Worm (Caenorhabditis elegans) whole organism, L3 larva: ENCODE measurements around the gene ceeh-1.

Experiments
- R02D3.7 ChIP-seq: fragments of 150-350 bp; optimal IDR thresholded peaks from 2 replicates; lab custom pipeline; 2014; ENCODE audit warnings: missing biosample characterization, missing genetic modification characterization
- ZK546.5 ChIP-seq: sonication (generic microtip); optimal IDR thresholded peaks from 2 replicates; lab custom pipeline; 2017; ENCODE audit warnings: missing biosample characterization, missing genetic modification characterization
- aly-2 ChIP-seq: fragments of 150-350 bp; optimal IDR thresholded peaks from 2 replicates; lab custom pipeline; 2014; ENCODE audit warnings: missing biosample characterization, missing genetic modification characterization
- ama-1 ChIP-seq: fragments of 150-350 bp; optimal IDR thresholded peaks from 2 replicates; lab custom pipeline; 2018
- ceh-16 ChIP-seq: sonication (generic microtip); optimal IDR thresholded peaks from 2 replicates; lab custom pipeline; 2017; ENCODE audit warnings: missing biosample characterization, missing genetic modification characterization
- ceh-28 ChIP-seq: fragments of 150-350 bp; optimal IDR thresholded peaks from 2 replicates; lab custom pipeline; 2014; ENCODE audit warnings: missing biosample characterization, missing genetic modification reagents, missing genetic modification characterization
- ceh-82 ChIP-seq: fragments of 150-350 bp; optimal IDR thresholded peaks from 2 replicates; lab custom pipeline; 2014; ENCODE audit warnings: missing biosample characterization, missing genetic modification characterization
- ceh-9 ChIP-seq: sonication (generic microtip); optimal IDR thresholded peaks from 2 replicates; lab custom pipeline; 2018; ENCODE audit warnings: missing biosample characterization, missing genetic modification characterization
- daf-12 ChIP-seq: fragments of 150-350 bp; optimal IDR thresholded peaks from 2 replicates; lab custom pipeline; 2014; ENCODE audit warnings: missing biosample characterization, missing genetic modification reagents, missing genetic modification characterization
- egl-27 ChIP-seq: sonication (generic microtip); optimal IDR thresholded peaks from 4 replicates; lab custom pipeline; 2017; ENCODE audit warnings: missing biosample characterization, missing genetic modification reagents, missing genetic modification characterization
- egl-5 ChIP-seq: fragments of 150-350 bp; optimal IDR thresholded peaks from 2 replicates; lab custom pipeline; 2017; ENCODE audit warnings: missing biosample characterization, missing genetic modification reagents, missing genetic modification characterization, inconsistent platforms
- elt-1 ChIP-seq: fragments of 150-350 bp; optimal IDR thresholded peaks from 2 replicates; lab custom pipeline; 2014; ENCODE audit warnings: missing biosample characterization, missing genetic modification characterization
- elt-2 ChIP-seq: sonication (generic microtip); optimal IDR thresholded peaks from 2 replicates; lab custom pipeline; 2016; ENCODE audit warnings: missing genetic modification reagents, mild to moderate bottlenecking, missing genetic modification characterization, missing compliant biosample characterization
- elt-3 ChIP-seq, 3 experiments: fragments of 150-350 bp in 1 of 3; sonication (generic microtip) in 2 of 3; optimal IDR thresholded peaks; 2 replicates in 2 of 3; 4 replicates in 1 of 3; lab custom pipeline; 2014 to 2017; ENCODE audit warnings: missing biosample characterization in 3 of 3, missing genetic modification characterization in 3 of 3
- eor-1 ChIP-seq, 2 experiments: fragments of 150-350 bp; optimal IDR thresholded peaks; 2 replicates each; lab custom pipeline; 2014 to 2018; ENCODE audit warnings: missing biosample characterization in 2 of 2, missing genetic modification characterization in 2 of 2
- fkh-10 ChIP-seq: sonication (generic microtip); optimal IDR thresholded peaks from 2 replicates; lab custom pipeline; 2017; ENCODE audit warnings: missing biosample characterization, missing genetic modification reagents, missing genetic modification characterization
- fkh-2 ChIP-seq: fragments of 150-350 bp; optimal IDR thresholded peaks from 2 replicates; lab custom pipeline; 2014; ENCODE audit warnings: missing biosample characterization, missing genetic modification reagents, missing genetic modification characterization
- fos-1 ChIP-seq: fragments of 150-350 bp; optimal IDR thresholded peaks from 2 replicates; lab custom pipeline; 2014; ENCODE audit warnings: missing biosample characterization, missing genetic modification characterization
- hmg-11 ChIP-seq: sonication (generic microtip); optimal IDR thresholded peaks from 2 replicates; lab custom pipeline; 2016; ENCODE audit warnings: missing genetic modification characterization, missing compliant biosample characterization
- jun-1 ChIP-seq: fragments of 150-350 bp; optimal IDR thresholded peaks from 2 replicates; lab custom pipeline; 2014; ENCODE audit warnings: missing biosample characterization, missing genetic modification reagents, missing genetic modification characterization
- lin-15B ChIP-seq: fragments of 150-350 bp; optimal IDR thresholded peaks from 2 replicates; lab custom pipeline; 2014; ENCODE audit warnings: missing biosample characterization, missing genetic modification characterization
- lin-39 ChIP-seq: fragments of 150-350 bp; optimal IDR thresholded peaks from 2 replicates; lab custom pipeline; 2018; ENCODE audit warnings: missing biosample characterization, missing genetic modification reagents, missing genetic modification characterization
- lsy-12 ChIP-seq: sonication (generic microtip); optimal IDR thresholded peaks from 2 replicates; lab custom pipeline; 2016; ENCODE audit warnings: mild to moderate bottlenecking, missing genetic modification characterization, missing compliant biosample characterization
- mdl-1 ChIP-seq: fragments of 150-350 bp; optimal IDR thresholded peaks from 2 replicates; lab custom pipeline; 2014; ENCODE audit warnings: missing biosample characterization, missing genetic modification characterization
- mml-1 ChIP-seq: fragments of 150-350 bp; sonication (generic microtip); optimal IDR thresholded peaks from 3 replicates; lab custom pipeline; 2014; ENCODE audit warnings: missing biosample characterization, missing genetic modification characterization
- nfya-1 ChIP-seq: sonication (generic microtip); optimal IDR thresholded peaks from 2 replicates; lab custom pipeline; 2017; ENCODE audit warnings: missing genetic modification characterization, mild to moderate bottlenecking, missing compliant biosample characterization, antibody characterized with exemption, moderate library complexity; ENCODE audit not compliant: insufficient read depth
- nhr-11 ChIP-seq: fragments of 150-350 bp; optimal IDR thresholded peaks from 2 replicates; lab custom pipeline; 2014; ENCODE audit warnings: missing biosample characterization, missing genetic modification characterization
- nhr-12 ChIP-seq: fragments of 150-350 bp; optimal IDR thresholded peaks from 2 replicates; lab custom pipeline; 2014; ENCODE audit warnings: missing biosample characterization, missing genetic modification characterization
- nhr-23 ChIP-seq: fragments of 150-350 bp; optimal IDR thresholded peaks from 2 replicates; lab custom pipeline; 2014; ENCODE audit warnings: missing biosample characterization, missing genetic modification reagents, missing genetic modification characterization
- nhr-237 ChIP-seq: fragments of 150-350 bp; optimal IDR thresholded peaks from 2 replicates; lab custom pipeline; 2014; ENCODE audit warnings: missing biosample characterization, missing genetic modification characterization
- nhr-25 ChIP-seq: sonication (generic microtip); optimal IDR thresholded peaks from 2 replicates; lab custom pipeline; 2017; ENCODE audit warnings: missing biosample characterization, missing genetic modification characterization
- nhr-28 ChIP-seq: fragments of 150-350 bp; optimal IDR thresholded peaks from 2 replicates; lab custom pipeline; 2014; ENCODE audit warnings: missing biosample characterization, missing genetic modification characterization
- nhr-43 ChIP-seq: sonication (generic microtip); optimal IDR thresholded peaks from 2 replicates; lab custom pipeline; 2016; ENCODE audit warnings: mild to moderate bottlenecking, missing genetic modification characterization, missing compliant biosample characterization; ENCODE audit not compliant: poor library complexity, severe bottlenecking
- nhr-67 ChIP-seq: fragments of 150-350 bp; optimal IDR thresholded peaks from 2 replicates; lab custom pipeline; 2014; ENCODE audit warnings: missing biosample characterization, missing genetic modification characterization
- nhr-76 ChIP-seq: fragments of 150-350 bp; sonication (generic microtip); optimal IDR thresholded peaks from 5 replicates; lab custom pipeline; 2014; ENCODE audit warnings: missing biosample characterization, missing genetic modification characterization
- nhr-77 ChIP-seq: fragments of 150-350 bp; optimal IDR thresholded peaks from 2 replicates; lab custom pipeline; 2014; ENCODE audit warnings: missing biosample characterization, missing genetic modification characterization
- pha-4 ChIP-seq: fragments of 150-350 bp; optimal IDR thresholded peaks from 2 replicates; lab custom pipeline; 2014; ENCODE audit warnings: missing biosample characterization, missing genetic modification reagents, missing genetic modification characterization
- pqm-1 ChIP-seq: fragments of 150-350 bp; optimal IDR thresholded peaks from 2 replicates; lab custom pipeline; 2017; ENCODE audit warnings: missing biosample characterization, missing genetic modification characterization, inconsistent platforms
- sea-2 ChIP-seq: fragments of 150-350 bp; sonication (generic microtip); optimal IDR thresholded peaks from 4 replicates; lab custom pipeline; 2014; ENCODE audit warnings: missing biosample characterization, missing genetic modification reagents, missing genetic modification characterization
- skn-1 ChIP-seq: fragments of 150-350 bp; optimal IDR thresholded peaks from 2 replicates; lab custom pipeline; 2014; ENCODE audit warnings: missing biosample characterization, missing genetic modification characterization
- snpc-4 ChIP-seq: fragments of 150-350 bp; optimal IDR thresholded peaks from 2 replicates; lab custom pipeline; 2014; ENCODE audit warnings: missing biosample characterization, missing genetic modification characterization
- tbx-2 ChIP-seq: sonication (generic microtip); optimal IDR thresholded peaks from 2 replicates; lab custom pipeline; 2016; ENCODE audit warnings: mild to moderate bottlenecking, missing genetic modification characterization, missing compliant biosample characterization
- unc-39 ChIP-seq: sonication (generic microtip); optimal IDR thresholded peaks from 4 replicates; lab custom pipeline; 2017; ENCODE audit warnings: missing biosample characterization, missing genetic modification characterization
- unc-62 ChIP-seq: fragments of 150-350 bp; sonication (generic microtip); optimal IDR thresholded peaks from 4 replicates; lab custom pipeline; 2014; ENCODE audit warnings: missing biosample characterization, missing genetic modification reagents, missing genetic modification characterization
- zag-1 ChIP-seq: fragments of 150-350 bp; optimal IDR thresholded peaks from 2 replicates; lab custom pipeline; 2014; ENCODE audit warnings: missing biosample characterization, missing genetic modification characterization
- ztf-11 ChIP-seq: fragments of 150-350 bp; optimal IDR thresholded peaks from 2 replicates; lab custom pipeline; 2014; ENCODE audit warnings: missing biosample characterization, missing genetic modification characterization
- ztf-4 ChIP-seq: fragments of 150-350 bp; optimal IDR thresholded peaks from 2 replicates; lab custom pipeline; 2014; ENCODE audit warnings: missing biosample characterization, missing genetic modification characterization

ceeh-1 gene

ce11 chrIII:835208-835607 lies 3.1 kb upstream of the ceeh-1 start:
- TF ChIP-seq tbx-2: no peak
- TF ChIP-seq nhr-43 (tag; lab: Kevin White, UChicago): peak; percentile 45
- TF ChIP-seq nhr-25 (tag; lab: Kevin White, UChicago): peak; percentile 30
- TF ChIP-seq ZK546.5: no peak
- peak; percentile 60 for TF ChIP-seq ama-1 (lab: Kevin White, UChicago)
- no peak for TF ChIP-seq unc-62 (GFP tag; lab: Kevin White, UChicago)

- no peak for TF ChIP-seq nhr-77
- TF ChIP-seq lsy-12 (tag; lab: Kevin White, UChicago): no peak
- TF ChIP-seq ztf-4: no peak
- no peak for TF ChIP-seq ZK546.5
- TF ChIP-seq nhr-12: no peak
- TF ChIP-seq tbx-2: no peak
- no peak for TF ChIP-seq ceh-82 (tag; lab: Kevin White, UChicago)
- no peak for TF ChIP-seq ceh-28
- no peak for TF ChIP-seq pqm-1 (tag; lab: Kevin White, UChicago)
- no peak for TF ChIP-seq unc-39 (tag; lab: Kevin White, UChicago)
These were observed 2.4 kb upstream of the ceeh-1 start for ce11 chrIII:834443-834815.

ce11 chrIII:833711-834442 lies 1.8 kb upstream of the ceeh-1 start:
- TF ChIP-seq fos-1 (tag; lab: Kevin White, UChicago) (peak; percentile 91), elt-2 (tag; lab: Kevin White, UChicago) (peak; percentile 85), elt-3 (tag; optimal IDR thresholded peaks at IDR 0.05; lab: Kevin White, UChicago) (peak in 2 of 3 experiments; percentile 7 to 53), nhr-43 (tag; lab: Kevin White, UChicago) (peak; percentile 88), ztf-4 (peak; percentile 67), hmg-11 (tag; lab: Kevin White, UChicago) (peak; percentile 97), nhr-77 (peak; percentile 21), lin-15B (tag; lab: Kevin White, UChicago) (peak; percentile 69), lin-39 (tag; lab: Kevin White, UChicago) (peak; percentile 97), nfya-1 (peak; percentile 96), nhr-237 (no peak), ama-1 (lab: Kevin White, UChicago) (peak; percentile 93), lsy-12 (tag; lab: Kevin White, UChicago) (peak; percentile 88), fkh-10 (GFP tag; lab: Kevin White, UChicago) (peak; percentile 96), nhr-28 (no peak), aly-2 (no peak), egl-5 (tag; lab: Kevin White, UChicago) (peak; percentile 83), nhr-23 (peak; percentile 94), ceh-82 (tag; lab: Kevin White, UChicago) (no peak), skn-1 (tag; lab: Kevin White, UChicago) (peak; percentile 81), egl-27 (tag; lab: Kevin White, UChicago) (peak; percentile 48), pqm-1 (tag; lab: Kevin White, UChicago) (peak; percentile 91), fkh-2 (tag; lab: Kevin White, UChicago) (no peak), R02D3.7 (peak; percentile 77), jun-1 (peak; percentile 92), nhr-67 (tag; lab: Kevin White, UChicago) (no peak), mml-1 (tag; lab: Kevin White, UChicago) (peak; percentile 8), tbx-2 (peak; percentile 81), nhr-12 (no peak), nhr-11 (peak; percentile 82), nhr-25 (tag; lab: Kevin White, UChicago) (peak; percentile 98), ztf-11 (no peak), ceh-16 (tag; lab: Kevin White, UChicago) (no peak), snpc-4 (tag; lab: Kevin White, UChicago) (peak; percentile 67), unc-62 (GFP tag; lab: Kevin White, UChicago) (peak; percentile 33), ceh-9 (tag; lab: Kevin White, UChicago) (no peak), ZK546.5 (no peak), ceh-28 (peak; percentile 93), elt-1 (tag; lab: Kevin White, UChicago) (peak; percentile 67), unc-39 (tag; lab: Kevin White, UChicago) (no peak), sea-2 (GFP tag; lab: Kevin White, UChicago) (peak; percentile 49), pha-4 (tag; lab: Kevin White, UChicago) (peak; percentile 98), nhr-76 (no peak), mdl-1 (tag; lab: Kevin White, UChicago) (peak; percentile 82), zag-1 (tag; lab: Kevin White, UChicago) (peak; percentile 25), eor-1 (tag; optimal IDR thresholded peaks at IDR 0.05; lab: Kevin White, UChicago) (no peak), daf-12 (tag; lab: Kevin White, UChicago) (no peak)
- TF ChIP-seq, all 47 proteins: peak for 32
